Fruit fly (Drosophila melanogaster) whole organism, embryonic: ENCODE results near the gene CG33543.

Experiments used
- CG11093 ChIP-seq: fragments of 200-800 bp; sonication (Bioruptor generic); IDR thresholded peaks from 3 replicates; pipeline ENCODE4 v1.3.6; 2022; ENCODE audit warnings: missing biosample characterization, missing genetic modification characterization
- Jarid2 ChIP-seq: fragments of 200-800 bp; sonication (Bioruptor generic); optimal IDR thresholded peaks from 3 replicates; lab custom pipeline; 2017; ENCODE audit warnings: mild to moderate bottlenecking, missing biosample characterization, missing genetic modification reagents, missing genetic modification characterization
- YL-1 ChIP-seq: fragments of 200-800 bp; sonication (Bioruptor generic); optimal IDR thresholded peaks from 3 replicates; lab custom pipeline; 2017; ENCODE audit warnings: missing biosample characterization, mild to moderate bottlenecking, missing genetic modification characterization
- fru ChIP-seq: fragments of >200 bp; optimal IDR thresholded peaks from 2 replicates; lab custom pipeline; 2017
- kni ChIP-seq: fragments of 200-800 bp; sonication (Bioruptor generic); optimal IDR thresholded peaks from 3 replicates; lab custom pipeline; 2017; ENCODE audit warnings: mild to moderate bottlenecking, missing biosample characterization, missing genetic modification reagents, missing genetic modification characterization

DNA sequence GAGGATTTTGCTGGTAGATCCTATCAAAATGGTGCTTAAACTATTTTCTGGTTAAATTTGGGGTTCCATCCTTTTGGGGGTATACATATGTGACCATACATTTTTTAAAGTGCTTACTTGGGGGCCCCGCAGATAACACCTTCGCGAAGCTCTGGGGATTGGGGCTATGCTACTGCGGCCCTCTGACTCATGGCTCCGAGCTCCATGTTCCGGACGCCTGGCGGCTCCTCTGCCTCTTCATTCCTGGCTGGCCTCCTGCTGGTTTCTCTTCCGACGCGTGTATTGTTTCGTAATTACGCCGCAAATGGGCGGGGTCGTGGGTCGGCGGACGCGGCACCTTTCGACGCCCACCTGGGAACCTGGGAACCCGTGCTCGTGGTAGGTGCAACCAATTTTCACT, 38.7 kb upstream of the CG33543 start:
- TF ChIP-seq fru (lab: Kevin White, UChicago), result no peak
- TF ChIP-seq YL-1 (GFP tag; lab: Kevin White, UChicago), result no peak
- no peak for TF ChIP-seq CG11093 (GFP tag; lab: Robert Waterston, UW)
- TF ChIP-seq kni, result no peak
- TF ChIP-seq Jarid2 (GFP tag; lab: Kevin White, UChicago), result no peak
